Worm (Caenorhabditis elegans) whole organism, L2 larva: ENCODE data around the gene rpt-2.

Experiments used
- F13H6.1 ChIP-seq: sonication (generic microtip); optimal IDR thresholded peaks from 2 replicates; lab custom pipeline; 2016; ENCODE audit warnings: missing genetic modification characterization, missing compliant biosample characterization
- alr-1 ChIP-seq: fragments of 150-350 bp; optimal IDR thresholded peaks from 2 replicates; lab custom pipeline; 2014; ENCODE audit warnings: missing biosample characterization, missing genetic modification characterization
- ama-1 ChIP-seq: fragments of 150-350 bp; optimal IDR thresholded peaks from 2 replicates; lab custom pipeline; 2018; ENCODE audit warnings: inconsistent platforms
- egl-27 ChIP-seq: sonication (generic microtip); optimal IDR thresholded peaks from 3 replicates; lab custom pipeline; 2017; ENCODE audit warnings: missing biosample characterization, missing genetic modification reagents, missing genetic modification characterization
- elt-3 ChIP-seq: sonication (generic microtip); optimal IDR thresholded peaks from 2 replicates; lab custom pipeline; 2017; ENCODE audit warnings: missing biosample characterization, missing genetic modification characterization
- lin-39 ChIP-seq: fragments of 150-350 bp; optimal IDR thresholded peaks from 2 replicates; lab custom pipeline; 2014; ENCODE audit warnings: missing biosample characterization, missing genetic modification reagents, missing genetic modification characterization
- nhr-12 ChIP-seq: fragments of 150-350 bp; optimal IDR thresholded peaks from 2 replicates; lab custom pipeline; 2014; ENCODE audit warnings: missing biosample characterization, missing genetic modification characterization
- nhr-237 ChIP-seq: fragments of 150-350 bp; optimal IDR thresholded peaks from 2 replicates; lab custom pipeline; 2014; ENCODE audit warnings: missing biosample characterization, missing genetic modification characterization
- nhr-77 ChIP-seq: fragments of 150-350 bp; optimal IDR thresholded peaks from 2 replicates; lab custom pipeline; 2014; ENCODE audit warnings: missing biosample characterization, missing genetic modification characterization
- sma-3 ChIP-seq: sonication (generic microtip); optimal IDR thresholded peaks from 2 replicates; lab custom pipeline; 2016; ENCODE audit warnings: missing genetic modification reagents, missing genetic modification characterization, missing compliant biosample characterization
- unc-62 ChIP-seq: fragments of 150-350 bp; optimal IDR thresholded peaks from 2 replicates; lab custom pipeline; 2014; ENCODE audit warnings: missing biosample characterization, missing genetic modification reagents, missing genetic modification characterization

DNA sequence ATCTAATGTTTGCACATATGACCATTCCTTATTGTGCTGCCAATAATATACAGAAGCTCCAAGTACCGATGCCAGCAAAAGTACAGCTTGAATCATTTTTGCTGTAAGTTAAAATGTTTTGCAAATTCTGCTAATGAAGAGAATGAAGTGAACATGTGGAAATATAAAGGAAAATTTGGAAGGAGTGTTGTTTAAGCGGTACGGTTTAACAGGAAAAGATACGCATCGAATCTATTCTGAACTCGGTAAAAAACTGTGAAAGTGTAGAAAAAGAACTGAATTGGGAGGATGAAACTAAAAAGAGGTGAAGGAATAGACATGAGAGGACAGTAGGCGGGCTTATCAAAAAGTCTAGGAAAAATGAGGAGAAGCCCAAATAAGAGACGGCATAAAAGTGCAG is 45.9 kb upstream of the rpt-2 start, which contains the start of gene Y38A10A.2:
- TF ChIP-seq unc-62 (GFP tag; lab: Kevin White, UChicago) (no peak), nhr-77 (tag; lab: Kevin White, UChicago) (no peak), sma-3 (GFP tag; lab: Kevin White, UChicago) (no peak), nhr-237 (tag; lab: Kevin White, UChicago) (no peak), ama-1 (no peak), F13H6.1 (tag; lab: Kevin White, UChicago) (no peak), alr-1 (tag; lab: Kevin White, UChicago) (no peak), elt-3 (tag; lab: Kevin White, UChicago) (no peak), nhr-12 (tag; lab: Kevin White, UChicago) (no peak), egl-27 (no peak), lin-39 (tag; lab: Kevin White, UChicago) (no peak)
